Worm (Caenorhabditis elegans): ENCODE data around the gene F59G1.8.

F59G1.8 gene

ce11 chrII:5899865-5900486 is 6.4 kb upstream of the F59G1.8 start:
- TF ChIP-seq nhr-12 (tag; optimal IDR thresholded peaks at IDR 0.05) = no peak
- no peak for TF ChIP-seq ztf-11 (tag; optimal IDR thresholded peaks at IDR 0.05)
- no peak for TF ChIP-seq drap-1 (GFP tag; optimal IDR thresholded peaks at IDR 0.05)
- no peak for TF ChIP-seq unc-62 (GFP tag; optimal IDR thresholded peaks at IDR 0.05)
- no peak for TF ChIP-seq hlh-1 (tag; optimal IDR thresholded peaks at IDR 0.05)
- no peak for TF ChIP-seq ces-1 (GFP tag; optimal IDR thresholded peaks at IDR 0.05)
- no peak for TF ChIP-seq unc-120 (tag; optimal IDR thresholded peaks at IDR 0.05; ENCODE audit: poor library complexity, severe bottlenecking)
- no peak for TF ChIP-seq nhr-237 (tag; optimal IDR thresholded peaks at IDR 0.05)
- no peak for TF ChIP-seq mab-5 (tag; optimal IDR thresholded peaks at IDR 0.05)
- no peak for TF ChIP-seq sem-2 (GFP tag; optimal IDR thresholded peaks at IDR 0.05)
- TF ChIP-seq ceh-39 (tag; optimal IDR thresholded peaks at IDR 0.05) = no peak
- no peak for TF ChIP-seq cnd-1 (tag; optimal IDR thresholded peaks at IDR 0.05)
- TF ChIP-seq mls-2 (tag; optimal IDR thresholded peaks at IDR 0.05) = no peak
- no peak for TF ChIP-seq ceh-83 (GFP tag; optimal IDR thresholded peaks at IDR 0.05)
- no peak for TF ChIP-seq M03D4.4 (tag; optimal IDR thresholded peaks at IDR 0.05)

ce11 chrII:5901407-5902026 is 4.8 kb upstream of the F59G1.8 start:
- TF ChIP-seq sptf-1 (tag; optimal IDR thresholded peaks at IDR 0.05) (peak; percentile 36), flh-1 (GFP tag; optimal IDR thresholded peaks at IDR 0.05) (no peak), ces-1 (GFP tag; optimal IDR thresholded peaks at IDR 0.05) (no peak), lin-32 (GFP tag; optimal IDR thresholded peaks at IDR 0.05) (peak; percentile 4), tbx-8 (GFP tag; optimal IDR thresholded peaks at IDR 0.05) (no peak), lin-13 (tag; optimal IDR thresholded peaks at IDR 0.05) (no peak), blmp-1 (tag; optimal IDR thresholded peaks at IDR 0.05) (no peak)

ce11 chrII:5902139-5902538 is 4.2 kb upstream of the F59G1.8 start:
- no peak for TF ChIP-seq ztf-11 (tag; optimal IDR thresholded peaks at IDR 0.05)

- TF ChIP-seq bed-3 (GFP tag; optimal IDR thresholded peaks at IDR 0.05) = no peak
- TF ChIP-seq tbx-8 (GFP tag; optimal IDR thresholded peaks at IDR 0.05) = no peak
- TF ChIP-seq mep-1 (tag; optimal IDR thresholded peaks at IDR 0.05) = no peak
- TF ChIP-seq lsy-2 (tag; optimal IDR thresholded peaks at IDR 0.05) = no peak
- TF ChIP-seq ham-2 (GFP tag; optimal IDR thresholded peaks at IDR 0.05) = no peak
- no peak for TF ChIP-seq zip-8 (tag; optimal IDR thresholded peaks at IDR 0.05)
- TF ChIP-seq unc-62 (GFP tag; optimal IDR thresholded peaks at IDR 0.05) = no peak
- TF ChIP-seq ceh-83 (GFP tag; optimal IDR thresholded peaks at IDR 0.05) = no peak
- TF ChIP-seq lin-32 (GFP tag; optimal IDR thresholded peaks at IDR 0.05) = no peak
- TF ChIP-seq ceh-43 (GFP tag; optimal IDR thresholded peaks at IDR 0.05) = no peak
- TF ChIP-seq flh-1 (GFP tag; optimal IDR thresholded peaks at IDR 0.05) = no peak
- no peak for TF ChIP-seq ztf-11 (tag; optimal IDR thresholded peaks at IDR 0.05)
- no peak for TF ChIP-seq unc-39 (tag; optimal IDR thresholded peaks at IDR 0.05)
- no peak for TF ChIP-seq lin-13 (tag; optimal IDR thresholded peaks at IDR 0.05)
Observed at ce11 chrII:5904252-5904651, 2.1 kb upstream of the F59G1.8 start, which contains the start of gene tsp-18. Gene tsp-18, plus strand, starts transcription at chrII:5904552.

- TF ChIP-seq drap-1 (GFP tag; optimal IDR thresholded peaks at IDR 0.05) = no peak
- TF ChIP-seq hlh-1 (tag; optimal IDR thresholded peaks at IDR 0.05) = peak; percentile 23
- peak; percentile 3 for TF ChIP-seq unc-62 (GFP tag; optimal IDR thresholded peaks at IDR 0.05)
- no peak for TF ChIP-seq lin-13 (tag; optimal IDR thresholded peaks at IDR 0.05)
- TF ChIP-seq mep-1 (tag; optimal IDR thresholded peaks at IDR 0.05) = peak; percentile 43
- peak; percentile 35 for TF ChIP-seq unc-120 (tag; optimal IDR thresholded peaks at IDR 0.05; ENCODE audit: poor library complexity, severe bottlenecking)
Observed at ce11 chrII:5907482-5907881, 1.1 kb downstream of the F59G1.8 start, which contains the start of gene vps-35. Gene vps-35, plus strand, starts transcription at chrII:5907816.

ce11 chrII:5911274-5911673 is 4.9 kb downstream of the F59G1.8 start, which contains the start of gene cgt-3:
Gene cgt-3, plus strand, starts transcription at chrII:5911324.
- no peak for TF ChIP-seq M03D4.4 (tag; optimal IDR thresholded peaks at IDR 0.05)

Data from whole organism, mixed stage, embryonic.